Worm (Caenorhabditis elegans) whole organism, L4/young adult: ENCODE data around the gene T25B9.4.

Source experiments
- W03F9.2 ChIP-seq: fragments of 150-350 bp; optimal IDR thresholded peaks from 2 replicates; lab custom pipeline; 2014; ENCODE audit warnings: missing biosample characterization, missing genetic modification characterization
- dao-5 ChIP-seq: sonication (generic microtip); optimal IDR thresholded peaks from 2 replicates; lab custom pipeline; 2016; ENCODE audit warnings: missing genotype, missing genetic modification characterization, moderate library complexity, missing compliant biosample characterization
- him-1 ChIP-seq: sonication (generic microtip); optimal IDR thresholded peaks from 2 replicates; lab custom pipeline; 2016; ENCODE audit warnings: missing genotype, missing genetic modification reagents, missing genetic modification characterization, missing compliant biosample characterization

DNA sequence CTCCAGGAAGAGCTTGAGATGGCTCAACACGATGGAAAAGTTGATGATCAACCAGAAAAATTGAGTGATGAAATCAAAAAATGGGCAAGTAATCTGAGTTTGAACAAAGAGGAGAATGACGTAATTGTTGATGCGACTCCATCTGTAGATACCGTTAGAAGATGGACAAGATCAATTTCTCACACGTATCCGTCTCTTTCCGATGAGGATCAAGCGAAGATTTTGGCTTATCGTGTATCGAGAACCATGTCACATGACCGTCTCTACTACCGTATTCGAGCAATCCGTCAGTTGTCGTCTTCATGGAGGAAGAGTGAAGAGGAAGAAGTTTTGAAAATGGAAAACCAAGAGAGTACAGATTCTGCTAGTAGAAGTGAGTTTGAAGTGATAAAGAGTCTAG, 39.4 kb downstream of the T25B9.4 start:
- no peak for TF ChIP-seq dao-5 (tag; lab: Kevin White, UChicago)
- no peak for TF ChIP-seq W03F9.2
- TF ChIP-seq him-1: no peak
